Worm (Caenorhabditis elegans) whole organism, late embryonic: Measurements from ENCODE around the gene bbln-1.
A peak's percentile ranks its signal among the peaks of the same experiment; 100 is the strongest.

Source experiments
- C08G9.2 ChIP-seq: sonication (generic microtip); optimal IDR thresholded peaks from 2 replicates; lab custom pipeline; 2016; ENCODE audit warnings: mild to moderate bottlenecking, missing genetic modification characterization, moderate library complexity, missing compliant biosample characterization
- C38D4.7 ChIP-seq: fragments of 200-800 bp; sonication (Bioruptor generic); optimal IDR thresholded peaks from 2 replicates; lab custom pipeline; 2018; ENCODE audit warnings: mild to moderate bottlenecking, missing genetic modification characterization, moderate library complexity, missing compliant biosample characterization
- ama-1 ChIP-seq: fragments of 150-350 bp; optimal IDR thresholded peaks from 2 replicates; lab custom pipeline; 2014
- ceh-18 ChIP-seq: sonication (generic microtip); optimal IDR thresholded peaks from 2 replicates; lab custom pipeline; 2016; ENCODE audit warnings: missing genetic modification characterization, missing compliant biosample characterization
- ceh-19 ChIP-seq: fragments of 200-800 bp; sonication (Bioruptor generic); optimal IDR thresholded peaks from 2 replicates; lab custom pipeline; 2018; ENCODE audit warnings: mild to moderate bottlenecking, missing genetic modification characterization, missing compliant biosample characterization
- ceh-2 ChIP-seq: sonication (generic microtip); optimal IDR thresholded peaks from 2 replicates; lab custom pipeline; 2016; ENCODE audit warnings: missing genotype, missing genetic modification characterization, missing compliant biosample characterization
- ceh-22 ChIP-seq: sonication (generic microtip); optimal IDR thresholded peaks from 2 replicates; lab custom pipeline; 2017; ENCODE audit warnings: missing biosample characterization, missing genetic modification characterization
- ceh-30 ChIP-seq: fragments of 150-350 bp; optimal IDR thresholded peaks from 2 replicates; lab custom pipeline; 2014; ENCODE audit warnings: missing biosample characterization, missing genetic modification characterization
- ceh-31 ChIP-seq: sonication (generic microtip); optimal IDR thresholded peaks from 2 replicates; lab custom pipeline; 2016; ENCODE audit warnings: missing genetic modification characterization, missing compliant biosample characterization
- ceh-6 ChIP-seq: fragments of 200-800 bp; sonication (Bioruptor generic); optimal IDR thresholded peaks from 2 replicates; lab custom pipeline; 2018; ENCODE audit warnings: mild to moderate bottlenecking, missing genetic modification characterization, missing compliant biosample characterization
- dmd-4 ChIP-seq: sonication (generic microtip); optimal IDR thresholded peaks from 2 replicates; lab custom pipeline; 2016; ENCODE audit warnings: borderline replicate concordance, missing genetic modification characterization, missing compliant biosample characterization
- dve-1 ChIP-seq: sonication (generic microtip); optimal IDR thresholded peaks from 2 replicates; lab custom pipeline; 2017; ENCODE audit warnings: antibody characterized with exemption, mild to moderate bottlenecking, missing genetic modification characterization, missing compliant biosample characterization
- eyg-1 ChIP-seq: sonication (generic microtip); optimal IDR thresholded peaks from 2 replicates; lab custom pipeline; 2016; ENCODE audit warnings: missing genotype, missing genetic modification characterization, missing compliant biosample characterization
- gmeb-2 ChIP-seq: sonication (generic microtip); optimal IDR thresholded peaks from 2 replicates; lab custom pipeline; 2016; ENCODE audit warnings: missing genetic modification characterization, inconsistent platforms, missing compliant biosample characterization
- hlh-15 ChIP-seq: sonication (generic microtip); optimal IDR thresholded peaks from 2 replicates; lab custom pipeline; 2016; ENCODE audit warnings: missing genetic modification characterization, missing compliant biosample characterization
- hlh-30 ChIP-seq: sonication (generic microtip); optimal IDR thresholded peaks from 2 replicates; lab custom pipeline; 2017; ENCODE audit warnings: antibody characterized with exemption, missing genetic modification characterization, missing compliant biosample characterization; ENCODE audit not compliant: insufficient read depth
- hlh-8 ChIP-seq: sonication (generic microtip); optimal IDR thresholded peaks from 2 replicates; lab custom pipeline; 2016; ENCODE audit warnings: missing genotype, missing genetic modification characterization, missing compliant biosample characterization
- lim-6 ChIP-seq: sonication (generic microtip); optimal IDR thresholded peaks from 2 replicates; lab custom pipeline; 2016; ENCODE audit warnings: missing genetic modification characterization, missing compliant biosample characterization
- lin-11 ChIP-seq: fragments of 200-800 bp; sonication (Bioruptor generic); optimal IDR thresholded peaks from 2 replicates; lab custom pipeline; 2018; ENCODE audit warnings: mild to moderate bottlenecking, missing genetic modification characterization, missing compliant biosample characterization
- nfya-1 ChIP-seq: sonication (generic microtip); optimal IDR thresholded peaks from 2 replicates; lab custom pipeline; 2017; ENCODE audit warnings: missing genetic modification characterization, mild to moderate bottlenecking, missing compliant biosample characterization, antibody characterized with exemption, moderate library complexity
- nhr-232 ChIP-seq: sonication (generic microtip); optimal IDR thresholded peaks from 2 replicates; lab custom pipeline; 2016; ENCODE audit warnings: missing genetic modification characterization, missing compliant biosample characterization
- pag-3 ChIP-seq: sonication (generic microtip); optimal IDR thresholded peaks from 2 replicates; lab custom pipeline; 2016; ENCODE audit warnings: missing compliant biosample characterization, missing genetic modification characterization, borderline replicate concordance
- pax-1 ChIP-seq: fragments of 150-350 bp; optimal IDR thresholded peaks from 2 replicates; lab custom pipeline; 2014; ENCODE audit warnings: missing biosample characterization, missing genetic modification characterization
- pha-2 ChIP-seq: sonication (generic microtip); optimal IDR thresholded peaks from 2 replicates; lab custom pipeline; 2017; ENCODE audit warnings: mild to moderate bottlenecking, missing genetic modification characterization, missing compliant biosample characterization
- pros-1 ChIP-seq: fragments of 150-350 bp; optimal IDR thresholded peaks from 2 replicates; lab custom pipeline; 2014; ENCODE audit warnings: missing biosample characterization, missing genetic modification reagents, missing genetic modification characterization
- rnt-1 ChIP-seq: sonication (generic microtip); optimal IDR thresholded peaks from 2 replicates; lab custom pipeline; 2016; ENCODE audit warnings: missing genetic modification characterization, missing compliant biosample characterization
- sdc-2 ChIP-seq: sonication (generic microtip); optimal IDR thresholded peaks from 2 replicates; lab custom pipeline; 2016; ENCODE audit warnings: missing genotype, missing genetic modification characterization, missing compliant biosample characterization
- sox-2 ChIP-seq: fragments of 200-800 bp; sonication (Bioruptor generic); IDR thresholded peaks from 2 replicates; pipeline ENCODE4 v1.3.6; 2022; ENCODE audit warnings: missing genetic modification reagents, missing genetic modification characterization, missing compliant biosample characterization
- sox-4 ChIP-seq: sonication (generic microtip); optimal IDR thresholded peaks from 2 replicates; lab custom pipeline; 2017; ENCODE audit warnings: mild to moderate bottlenecking, missing genetic modification characterization, inconsistent platforms, missing compliant biosample characterization
- syd-9 ChIP-seq: sonication (generic microtip); optimal IDR thresholded peaks from 2 replicates; lab custom pipeline; 2016; ENCODE audit warnings: mild to moderate bottlenecking, missing genetic modification characterization, moderate library complexity, missing compliant biosample characterization
- tbx-2 ChIP-seq: sonication (generic microtip); optimal IDR thresholded peaks from 2 replicates; lab custom pipeline; 2016; ENCODE audit warnings: missing genetic modification characterization, missing compliant biosample characterization
- tbx-7 ChIP-seq: sonication (generic microtip); optimal IDR thresholded peaks from 2 replicates; lab custom pipeline; 2016; ENCODE audit warnings: missing genotype, missing genetic modification characterization, missing compliant biosample characterization
- ztf-16 ChIP-seq: sonication (generic microtip); optimal IDR thresholded peaks from 2 replicates; lab custom pipeline; 2017; ENCODE audit warnings: missing genetic modification characterization, missing compliant biosample characterization

Gene bbln-1

ce11 chrX:3163972-3164575, 11.8 kb upstream of the bbln-1 start, which contains the start of gene syx-6:
TSS of gene syx-6 (plus strand) at chrX:3164525.
- TF ChIP-seq syd-9 (tag; lab: Kevin White, UChicago): no peak
- TF ChIP-seq eyg-1 (tag; lab: Kevin White, UChicago): no peak
- TF ChIP-seq, all 69 proteins: peak for 0

ce11 chrX:3159542-3159941, 7.3 kb upstream of the bbln-1 start, which contains the start of gene gcc-1:
TSS of gene gcc-1 (plus strand) at chrX:3159940.
- no peak for TF ChIP-seq dve-1 (tag; lab: Kevin White, UChicago)
- peak; percentile 36 for TF ChIP-seq nfya-1 (tag; lab: Kevin White, UChicago)
- TF ChIP-seq nhr-232 (tag; lab: Kevin White, UChicago): no peak
- no peak for TF ChIP-seq hlh-15
- no peak for TF ChIP-seq pros-1 (tag; lab: Kevin White, UChicago)
- TF ChIP-seq ceh-22 (tag; lab: Kevin White, UChicago): no peak
- TF ChIP-seq ceh-18 (tag; lab: Kevin White, UChicago): no peak
- peak; percentile 2 for TF ChIP-seq tbx-2 (tag; lab: Kevin White, UChicago)
- no peak for TF ChIP-seq tbx-7
- TF ChIP-seq pag-3 (tag; lab: Kevin White, UChicago): no peak
- peak; percentile 36 for TF ChIP-seq ceh-31 (tag; lab: Kevin White, UChicago)
- TF ChIP-seq eyg-1 (tag; lab: Kevin White, UChicago): no peak
- no peak for TF ChIP-seq dmd-4
- no peak for TF ChIP-seq C38D4.7 (GFP tag; lab: Kevin White, UChicago)
- TF ChIP-seq syd-9 (tag; lab: Kevin White, UChicago): no peak
- TF ChIP-seq, all 69 proteins: peak for 3

ce11 chrX:3156062-3156791, 4.0 kb upstream of the bbln-1 start:
- no peak for TF ChIP-seq ceh-2

ce11 chrX:3155111-3155843, 3.0 kb upstream of the bbln-1 start:
- TF ChIP-seq ztf-16 (tag; lab: Kevin White, UChicago) (no peak), nfya-1 (tag; lab: Kevin White, UChicago) (no peak), ceh-30 (tag; lab: Kevin White, UChicago) (no peak), sox-2 (GFP tag; lab: Robert Waterston, UW) (no peak), ceh-19 (no peak), sox-4 (no peak), ama-1 (lab: Kevin White, UChicago) (no peak), ceh-2 (no peak), C08G9.2 (no peak), gmeb-2 (tag; lab: Kevin White, UChicago) (no peak), sdc-2 (tag; lab: Kevin White, UChicago) (no peak), hlh-8 (no peak), C38D4.7 (GFP tag; lab: Kevin White, UChicago) (no peak), hlh-30 (tag; lab: Kevin White, UChicago) (no peak), pha-2 (tag; lab: Kevin White, UChicago) (no peak), lin-11 (tag; lab: Kevin White, UChicago) (no peak), lim-6 (no peak), pax-1 (tag; lab: Kevin White, UChicago) (no peak), rnt-1 (tag; lab: Kevin White, UChicago) (no peak), ceh-6 (no peak)
